Fruit fly (Drosophila melanogaster) whole organism: ENCODE measurements around the gene ntc.
A peak's percentile ranks its signal among the peaks of the same experiment; 100 is the strongest.

Experiments used
- CG8478 ChIP-seq: fragments of >200 bp; optimal IDR thresholded peaks from 2 replicates; lab custom pipeline; 2018; ENCODE audit warnings: inconsistent platforms
- Dll ChIP-seq: fragments of >200 bp; optimal IDR thresholded peaks from 2 replicates; lab custom pipeline; 2017
- EcR ChIP-seq, 2 experiments: fragments of >200 bp; optimal IDR thresholded peaks; 2 replicates each; lab custom pipeline; 2017; ENCODE audit warnings: missing biosample characterization in 2 of 2, missing genetic modification characterization in 2 of 2, missing genetic modification reagents in 2 of 2
- pan ChIP-seq: fragments of >200 bp; optimal IDR thresholded peaks from 2 replicates; lab custom pipeline; 2017
- psq ChIP-seq: fragments of >200 bp; optimal IDR thresholded peaks from 2 replicates; lab custom pipeline; 2017
- usp ChIP-seq: fragments of >200 bp; optimal IDR thresholded peaks from 2 replicates; lab custom pipeline; 2017; ENCODE audit warnings: missing biosample characterization, missing genetic modification characterization, mixed read lengths

The ntc gene

DNA sequence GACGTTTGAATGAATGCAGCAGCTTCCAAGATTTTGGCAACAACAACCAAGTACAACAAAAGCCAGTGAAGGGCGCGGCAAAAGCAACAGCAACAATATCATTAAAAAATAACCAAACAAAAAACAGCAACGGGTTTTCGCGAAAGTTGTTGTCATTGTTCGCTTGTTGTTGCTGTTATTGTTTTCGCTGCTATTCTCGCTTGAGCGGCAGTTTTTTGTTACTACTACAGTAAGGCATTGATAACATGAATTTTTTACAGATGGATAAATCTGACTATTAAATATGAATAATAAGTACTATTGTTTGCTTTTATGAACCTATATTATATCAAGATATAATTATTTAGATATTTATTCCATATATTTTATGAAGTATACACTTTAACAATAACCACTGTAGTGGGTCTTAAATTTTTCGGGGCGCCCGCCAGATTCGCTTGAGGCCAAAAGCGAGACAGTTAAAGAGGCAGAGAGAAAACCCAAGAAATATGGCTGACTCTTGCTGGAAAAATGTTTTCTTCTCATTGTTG lies 34.8 kb downstream of the ntc start:
- no peak for TF ChIP-seq psq
- no peak for TF ChIP-seq usp (GFP tag; lab: Kevin White, UChicago)
- no peak for TF ChIP-seq EcR (GFP tag; optimal IDR thresholded peaks at IDR 0.05; lab: Kevin White, UChicago)

dm6 chr3L:3770823-3771222 lies 35.4 kb downstream of the ntc start:
- TF ChIP-seq pan (lab: Kevin White, UChicago) (no peak), EcR (GFP tag; optimal IDR thresholded peaks at IDR 0.05; lab: Kevin White, UChicago) (no peak), usp (GFP tag; lab: Kevin White, UChicago) (no peak), CG8478 (lab: Kevin White, UChicago) (no peak), Dll (lab: Kevin White, UChicago) (no peak), psq (no peak)

DNA sequence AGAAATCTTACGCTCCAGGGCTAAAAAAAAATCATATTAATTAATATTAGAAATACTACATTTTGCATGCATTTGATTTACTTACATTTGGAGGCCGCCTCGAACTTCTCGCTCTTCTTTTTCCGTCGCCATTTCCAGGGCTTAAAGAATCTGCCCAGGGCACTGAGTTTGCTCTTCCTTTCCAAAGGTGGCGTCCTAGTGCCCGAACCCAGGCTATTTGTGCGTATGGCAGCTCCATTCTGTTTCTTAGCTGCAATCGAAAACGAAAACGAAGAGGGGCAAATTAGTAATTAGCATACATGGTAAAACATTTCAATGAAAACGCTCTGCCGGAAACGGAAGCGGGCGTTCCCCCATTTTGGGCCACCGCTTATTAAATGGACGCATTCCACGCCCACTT lies 37.1 kb downstream of the ntc start:
- TF ChIP-seq psq (no peak), EcR (GFP tag; optimal IDR thresholded peaks at IDR 0.05; lab: Kevin White, UChicago) (no peak), Dll (lab: Kevin White, UChicago) (no peak), pan (lab: Kevin White, UChicago) (no peak), usp (GFP tag; lab: Kevin White, UChicago) (no peak), CG8478 (lab: Kevin White, UChicago) (no peak)

- TF ChIP-seq pan (lab: Kevin White, UChicago) (no peak), CG8478 (lab: Kevin White, UChicago) (no peak), psq (no peak), EcR (GFP tag; optimal IDR thresholded peaks at IDR 0.05; lab: Kevin White, UChicago) (no peak), usp (GFP tag; lab: Kevin White, UChicago) (no peak), Dll (lab: Kevin White, UChicago) (no peak)
Measured at dm6 chr3L:3767825-3768224, 38.4 kb downstream of the ntc start.

dm6 chr3L:3766704-3767103 lies 39.6 kb downstream of the ntc start:
- TF ChIP-seq CG8478 (lab: Kevin White, UChicago) (no peak), EcR (GFP tag; optimal IDR thresholded peaks at IDR 0.05; lab: Kevin White, UChicago) (no peak), usp (GFP tag; lab: Kevin White, UChicago) (no peak), pan (lab: Kevin White, UChicago) (no peak), Dll (lab: Kevin White, UChicago) (no peak), psq (no peak)

- TF ChIP-seq psq = peak; percentile 5
- peak; percentile 55 for TF ChIP-seq CG8478 (lab: Kevin White, UChicago)
- TF ChIP-seq Dll (lab: Kevin White, UChicago) = no peak
Measured at dm6 chr3L:3765782-3766520, 40.3 kb downstream of the ntc start.

DNA sequence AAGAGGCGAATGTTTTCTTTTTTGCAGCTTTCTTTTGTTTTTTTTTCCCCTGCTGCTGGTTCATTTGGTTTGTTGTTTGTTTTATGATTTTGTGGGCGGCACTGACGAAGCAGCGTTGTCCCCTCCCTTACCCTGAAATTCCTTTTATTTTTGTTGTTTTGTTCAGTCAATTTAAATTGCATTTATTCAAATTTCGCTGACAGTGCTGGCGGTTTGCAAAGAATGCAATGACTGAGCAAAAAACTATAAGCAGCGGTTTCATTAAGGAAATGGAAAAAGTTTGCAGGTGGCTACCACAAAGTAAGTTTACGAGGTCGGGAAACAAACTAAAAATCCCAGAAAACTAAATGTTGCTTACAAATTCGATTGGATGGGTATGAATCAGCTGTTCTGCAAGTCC lies 41.9 kb downstream of the ntc start:
- no peak for TF ChIP-seq CG8478 (lab: Kevin White, UChicago)
- no peak for TF ChIP-seq psq
- no peak for TF ChIP-seq Dll (lab: Kevin White, UChicago)
- no peak for TF ChIP-seq pan (lab: Kevin White, UChicago)
- TF ChIP-seq usp (GFP tag; lab: Kevin White, UChicago) = no peak
- TF ChIP-seq EcR (GFP tag; optimal IDR thresholded peaks at IDR 0.05; lab: Kevin White, UChicago) = no peak

- TF ChIP-seq CG8478 (lab: Kevin White, UChicago) (no peak), EcR (GFP tag; optimal IDR thresholded peaks at IDR 0.05; lab: Kevin White, UChicago) (no peak), Dll (lab: Kevin White, UChicago) (no peak), psq (no peak), usp (GFP tag; lab: Kevin White, UChicago) (no peak), pan (lab: Kevin White, UChicago) (no peak)
Measured at dm6 chr3L:3763335-3763734, 42.9 kb downstream of the ntc start.

- no peak for TF ChIP-seq CG8478 (lab: Kevin White, UChicago)
- no peak for TF ChIP-seq Dll (lab: Kevin White, UChicago)
- TF ChIP-seq usp (GFP tag; lab: Kevin White, UChicago) = no peak
- TF ChIP-seq psq = no peak
- TF ChIP-seq pan (lab: Kevin White, UChicago) = no peak
- no peak for TF ChIP-seq EcR (GFP tag; optimal IDR thresholded peaks at IDR 0.05; lab: Kevin White, UChicago)
Measured at dm6 chr3L:3760395-3760997, 45.8 kb downstream of the ntc start.

dm6 chr3L:3758603-3759002 lies 47.7 kb downstream of the ntc start:
- TF ChIP-seq EcR (GFP tag; optimal IDR thresholded peaks at IDR 0.05; lab: Kevin White, UChicago) (no peak), Dll (lab: Kevin White, UChicago) (no peak), usp (GFP tag; lab: Kevin White, UChicago) (no peak), psq (no peak), CG8478 (lab: Kevin White, UChicago) (no peak), pan (lab: Kevin White, UChicago) (no peak)

DNA sequence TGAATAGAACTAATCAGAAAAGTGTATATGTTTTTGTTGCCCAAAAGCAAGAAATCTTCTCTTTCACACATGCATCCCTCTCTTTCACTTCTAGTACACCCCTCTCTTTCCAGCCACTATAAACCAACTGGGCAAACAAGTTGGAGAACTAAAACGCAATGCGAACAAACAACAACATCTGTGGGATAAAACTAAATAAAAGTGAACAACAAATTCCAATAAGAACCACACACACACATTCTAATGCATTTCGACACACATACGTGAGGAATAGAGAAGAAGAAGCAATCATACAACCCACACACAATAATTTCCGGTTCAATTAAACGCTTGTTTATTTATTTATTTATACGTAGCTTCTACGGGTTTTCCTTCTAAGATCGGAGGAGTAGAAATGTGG lies 50.5 kb downstream of the ntc start:
- TF ChIP-seq pan (lab: Kevin White, UChicago) (no peak), CG8478 (lab: Kevin White, UChicago) (no peak), Dll (lab: Kevin White, UChicago) (no peak), usp (GFP tag; lab: Kevin White, UChicago) (no peak), psq (no peak), EcR (GFP tag; optimal IDR thresholded peaks at IDR 0.05; lab: Kevin White, UChicago) (no peak)

dm6 chr3L:3755101-3755500 lies 51.2 kb downstream of the ntc start, which contains the start of gene ppk27:
Gene ppk27, minus strand, starts transcription at chr3L:3755201.
- TF ChIP-seq usp (GFP tag; lab: Kevin White, UChicago) (no peak), pan (lab: Kevin White, UChicago) (no peak), CG8478 (lab: Kevin White, UChicago) (no peak), psq (no peak), Dll (lab: Kevin White, UChicago) (no peak), EcR (GFP tag; optimal IDR thresholded peaks at IDR 0.05; lab: Kevin White, UChicago) (no peak)
